Fruit fly (Drosophila melanogaster): Measurements from ENCODE around the gene Ipp.

Ipp gene

dm6 chr3R:14008854-14009253 lies 50.3 kb downstream of the Ipp start:
- TF ChIP-seq pan (optimal IDR thresholded peaks at IDR 0.05) (no peak), psq (optimal IDR thresholded peaks at IDR 0.05) (no peak), CG8478 (optimal IDR thresholded peaks at IDR 0.05) (no peak), usp (GFP tag; optimal IDR thresholded peaks at IDR 0.05) (no peak), Dll (optimal IDR thresholded peaks at IDR 0.05) (no peak), EcR (GFP tag; optimal IDR thresholded peaks at IDR 0.05) (no peak)

- TF ChIP-seq CG8478 (optimal IDR thresholded peaks at IDR 0.05), result no peak
- TF ChIP-seq psq (optimal IDR thresholded peaks at IDR 0.05), result no peak
- TF ChIP-seq Dll (optimal IDR thresholded peaks at IDR 0.05), result no peak
- TF ChIP-seq pan (optimal IDR thresholded peaks at IDR 0.05), result no peak
- no peak for TF ChIP-seq EcR (GFP tag; optimal IDR thresholded peaks at IDR 0.05)
- no peak for TF ChIP-seq usp (GFP tag; optimal IDR thresholded peaks at IDR 0.05)
Observed at dm6 chr3R:14009643-14010042, 51.1 kb downstream of the Ipp start.
